Worm (Caenorhabditis elegans) whole organism, L4 larva: ENCODE measurements around the gene pifk-1.
A peak's percentile ranks its signal among the peaks of the same experiment; 100 is the strongest.

Experiments
- T26A8.4 ChIP-seq: fragments of 200-800 bp; sonication (Bioruptor generic); IDR thresholded peaks from 2 replicates; pipeline ENCODE4 v1.3.6; 2022; ENCODE audit warnings: missing genetic modification characterization, missing compliant biosample characterization
- Y105C5A.15 ChIP-seq: fragments of 200-800 bp; sonication (Bioruptor generic); IDR thresholded peaks from 2 replicates; pipeline ENCODE4 v1.3.6; 2022; ENCODE audit warnings: missing genetic modification characterization, missing compliant biosample characterization
- ZK337.2 ChIP-seq: fragments of 200-800 bp; sonication (Bioruptor generic); IDR thresholded peaks from 2 replicates; pipeline ENCODE4 v1.3.6; 2022; ENCODE audit warnings: missing genetic modification reagents, missing genetic modification characterization, missing compliant biosample characterization
- aly-2 ChIP-seq: sonication (generic microtip); optimal IDR thresholded peaks from 2 replicates; lab custom pipeline; 2018; ENCODE audit warnings: missing biosample characterization, missing genetic modification characterization
- ama-1 ChIP-seq: fragments of 150-350 bp; optimal IDR thresholded peaks from 2 replicates; lab custom pipeline; 2014; ENCODE audit warnings: inconsistent platforms, mixed read lengths
- ceh-82 ChIP-seq: sonication (generic microtip); optimal IDR thresholded peaks from 2 replicates; lab custom pipeline; 2017; ENCODE audit warnings: missing biosample characterization, missing genetic modification characterization
- fos-1 ChIP-seq: fragments of 150-350 bp; optimal IDR thresholded peaks from 2 replicates; lab custom pipeline; 2014; ENCODE audit warnings: missing biosample characterization, missing genetic modification characterization
- hmg-1.1 ChIP-seq: fragments of 200-800 bp; sonication (Bioruptor generic); IDR thresholded peaks from 2 replicates; pipeline ENCODE4 v1.3.6; 2022; ENCODE audit warnings: missing genetic modification reagents, missing genetic modification characterization, missing compliant biosample characterization
- lin-15B ChIP-seq: fragments of 150-350 bp; sonication (generic microtip); optimal IDR thresholded peaks from 3 replicates; lab custom pipeline; 2014; ENCODE audit warnings: missing biosample characterization, missing genetic modification characterization
- mdl-1 ChIP-seq, 2 experiments: fragments of 150-350 bp in 1 of 2; sonication (generic microtip) in 1 of 2; optimal IDR thresholded peaks; 2 replicates each; lab custom pipeline; 2014 to 2017; ENCODE audit warnings: missing biosample characterization in 2 of 2, missing genetic modification characterization in 2 of 2
- nhr-11 ChIP-seq: fragments of 150-350 bp; optimal IDR thresholded peaks from 2 replicates; lab custom pipeline; 2014; ENCODE audit warnings: missing biosample characterization, missing genetic modification characterization
- nhr-28 ChIP-seq: fragments of 150-350 bp; optimal IDR thresholded peaks from 2 replicates; lab custom pipeline; 2014; ENCODE audit warnings: missing biosample characterization, missing genetic modification characterization
- spr-3 ChIP-seq: fragments of 200-800 bp; sonication (Bioruptor generic); optimal IDR thresholded peaks from 2 replicates; lab custom pipeline; 2018; ENCODE audit warnings: mild to moderate bottlenecking, missing genetic modification characterization, missing compliant biosample characterization
- unc-62 ChIP-seq, 3 experiments: fragments of 150-350 bp in 1 of 3; sonication (generic microtip); optimal IDR thresholded peaks in 2 of 3; peaks in 1 of 3; 1 replicate in 1 of 3; 2 replicates in 2 of 3; lab custom pipeline; 2014 to 2017; ENCODE audit warnings: missing biosample characterization in 3 of 3, missing genetic modification characterization in 3 of 3, missing genetic modification reagents in 3 of 3, missing genotype in 1 of 3

ce11 chrX:873634-874033 lies 50.7 kb downstream of the pifk-1 start:
- TF ChIP-seq nhr-28 (tag; lab: Kevin White, UChicago), result no peak
- no peak for TF ChIP-seq hmg-1.1
- no peak for TF ChIP-seq nhr-11 (tag; lab: Kevin White, UChicago)
- TF ChIP-seq spr-3 (GFP tag; lab: Kevin White, UChicago), result no peak
- peak in 1 of 2 experiments; percentile 95 for TF ChIP-seq unc-62 (GFP tag; optimal IDR thresholded peaks at IDR 0.05 in 1 of 2; lab: Kevin White, UChicago)
- TF ChIP-seq unc-62 (tag; optimal IDR thresholded peaks at IDR 0.05; lab: Kevin White, UChicago), result no peak
- TF ChIP-seq fos-1 (tag; lab: Kevin White, UChicago), result no peak
- no peak for TF ChIP-seq Y105C5A.15 (GFP tag; lab: Robert Waterston, UW)
- TF ChIP-seq lin-15B (tag; lab: Kevin White, UChicago), result no peak
- no peak for TF ChIP-seq aly-2
- TF ChIP-seq ceh-82 (tag; lab: Kevin White, UChicago), result no peak
- no peak for TF ChIP-seq ama-1
- TF ChIP-seq ZK337.2 (GFP tag; lab: Robert Waterston, UW), result no peak
- TF ChIP-seq mdl-1 (tag; optimal IDR thresholded peaks at IDR 0.05; lab: Kevin White, UChicago), result no peak
- no peak for TF ChIP-seq T26A8.4 (GFP tag; lab: Robert Waterston, UW)
